Fruit fly (Drosophila melanogaster) whole organism: ENCODE measurements around the gene CG32536.

Experiments used
- psq ChIP-seq: fragments of >200 bp; optimal IDR thresholded peaks from 2 replicates; lab custom pipeline; 2017
- usp ChIP-seq: fragments of >200 bp; optimal IDR thresholded peaks from 2 replicates; lab custom pipeline; 2017; ENCODE audit warnings: missing biosample characterization, missing genetic modification characterization, mixed read lengths

DNA sequence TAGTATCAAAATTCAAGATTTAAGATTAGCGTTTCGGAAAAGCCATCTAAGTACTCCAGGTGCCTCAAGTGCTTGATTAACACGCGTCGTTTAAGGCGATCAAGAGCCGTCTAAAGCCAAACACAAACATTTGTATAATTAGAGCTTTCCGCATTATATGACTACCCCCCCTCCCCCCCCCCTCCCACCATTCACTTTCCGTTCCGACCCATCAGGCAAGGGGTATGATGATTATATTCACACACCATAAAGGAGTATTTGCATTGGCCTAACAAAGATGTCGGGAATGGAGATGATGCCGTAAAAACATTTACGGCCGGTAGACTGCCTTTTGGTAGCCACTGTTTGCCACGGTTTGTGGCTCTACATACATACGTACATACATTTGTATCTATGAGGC is 29.8 kb upstream of the CG32536 start:
- TF ChIP-seq psq (lab: Kevin White, UChicago) (no peak), usp (GFP tag; lab: Kevin White, UChicago) (no peak)
